Fruit fly (Drosophila melanogaster) whole organism, embryonic: ENCODE data around the gene asp.

Experiments used
- Asciz ChIP-seq: fragments of 200-800 bp; sonication (Bioruptor generic); optimal IDR thresholded peaks from 2 replicates; lab custom pipeline; 2017; ENCODE audit warnings: missing biosample characterization, mild to moderate bottlenecking, missing genetic modification characterization, missing genetic modification reagents
- Atf6 ChIP-seq: fragments of 200-800 bp; sonication (Bioruptor generic); IDR thresholded peaks from 2 replicates; pipeline ENCODE4 v1.3.6; 2022; ENCODE audit warnings: missing biosample characterization, missing genetic modification characterization
- BEAF-32 ChIP-seq: fragments of 200-800 bp; sonication (Bioruptor generic); optimal IDR thresholded peaks from 3 replicates; lab custom pipeline; 2017; ENCODE audit warnings: missing biosample characterization, missing genetic modification characterization, mild to moderate bottlenecking, moderate library complexity, missing genetic modification reagents
- CG10147 ChIP-seq: fragments of 200-800 bp; sonication (Bioruptor generic); optimal IDR thresholded peaks from 2 replicates; lab custom pipeline; 2019; ENCODE audit warnings: missing biosample characterization, mild to moderate bottlenecking, missing genetic modification characterization, moderate library complexity
- CG10274 ChIP-seq: fragments of 200-800 bp; sonication (Bioruptor generic); optimal IDR thresholded peaks from 3 replicates; lab custom pipeline; 2017; ENCODE audit warnings: missing biosample characterization, mild to moderate bottlenecking, missing genetic modification characterization
- CG10959 ChIP-seq: fragments of 200-800 bp; sonication (Bioruptor generic); IDR thresholded peaks from 2 replicates; pipeline ENCODE4 v1.3.6; 2022; ENCODE audit warnings: missing biosample characterization, missing genetic modification characterization
- CG12236 ChIP-seq: fragments of 200-800 bp; sonication (Bioruptor generic); optimal IDR thresholded peaks from 2 replicates; lab custom pipeline; 2016; ENCODE audit warnings: missing biosample characterization, missing genetic modification characterization
- CG1233 ChIP-seq: fragments of 200-800 bp; sonication (Bioruptor generic); optimal IDR thresholded peaks from 4 replicates; lab custom pipeline; 2018; ENCODE audit warnings: missing biosample characterization, mild to moderate bottlenecking, missing genetic modification characterization
- CG12659 ChIP-seq: fragments of 200-800 bp; sonication (Bioruptor generic); optimal IDR thresholded peaks from 3 replicates; lab custom pipeline; 2017; ENCODE audit warnings: mild to moderate bottlenecking, missing biosample characterization, missing genetic modification reagents, missing genetic modification characterization
- CG14014 ChIP-seq: fragments of 200-800 bp; sonication (Bioruptor generic); IDR thresholded peaks from 2 replicates; pipeline ENCODE4 v1.3.6; 2022; ENCODE audit warnings: missing biosample characterization, missing genetic modification characterization
- CG1529 ChIP-seq: fragments of 200-800 bp; sonication (Bioruptor generic); optimal IDR thresholded peaks from 3 replicates; lab custom pipeline; 2018; ENCODE audit warnings: missing biosample characterization, missing genetic modification characterization
- CG17802 ChIP-seq: fragments of 200-800 bp; sonication (Bioruptor generic); optimal IDR thresholded peaks from 2 replicates; lab custom pipeline; 2018; ENCODE audit warnings: missing biosample characterization, mild to moderate bottlenecking, missing genetic modification characterization, moderate library complexity
- CG2875 ChIP-seq: fragments of 200-800 bp; sonication (Bioruptor generic); optimal IDR thresholded peaks from 2 replicates; lab custom pipeline; 2017; ENCODE audit warnings: missing biosample characterization, mild to moderate bottlenecking, missing genetic modification characterization, missing genetic modification reagents
- CG3281 ChIP-seq: fragments of 200-800 bp; sonication (Bioruptor generic); optimal IDR thresholded peaks from 3 replicates; lab custom pipeline; 2017; ENCODE audit warnings: missing biosample characterization, mild to moderate bottlenecking, missing genetic modification characterization
- CG3407 ChIP-seq: fragments of 200-800 bp; sonication (Bioruptor generic); optimal IDR thresholded peaks from 2 replicates; lab custom pipeline; 2018; ENCODE audit warnings: missing biosample characterization, mild to moderate bottlenecking, missing genetic modification characterization
- CG34376 ChIP-seq: fragments of 200-800 bp; sonication (Bioruptor generic); optimal IDR thresholded peaks from 2 replicates; lab custom pipeline; 2018; ENCODE audit warnings: missing biosample characterization, mild to moderate bottlenecking, missing genetic modification characterization
- CG4730 ChIP-seq: fragments of 200-800 bp; sonication (Bioruptor generic); IDR thresholded peaks from 2 replicates; pipeline ENCODE4 v1.3.6; 2022; ENCODE audit warnings: missing biosample characterization, missing genetic modification characterization
- CG4854 ChIP-seq: fragments of 200-800 bp; sonication (Bioruptor generic); optimal IDR thresholded peaks from 2 replicates; lab custom pipeline; 2016; ENCODE audit warnings: missing biosample characterization, missing genetic modification characterization, inconsistent platforms
- CG5180 ChIP-seq: fragments of 200-800 bp; sonication (Bioruptor generic); optimal IDR thresholded peaks from 3 replicates; lab custom pipeline; 2017; ENCODE audit warnings: missing biosample characterization, missing genetic modification characterization, mild to moderate bottlenecking, moderate library complexity, missing genetic modification reagents
- CG6765 ChIP-seq: fragments of 200-800 bp; sonication (Bioruptor generic); optimal IDR thresholded peaks from 3 replicates; lab custom pipeline; 2017; ENCODE audit warnings: missing biosample characterization, mild to moderate bottlenecking, missing genetic modification characterization
- CG6854 ChIP-seq: fragments of 200-800 bp; sonication (Bioruptor generic); optimal IDR thresholded peaks from 3 replicates; lab custom pipeline; 2017; ENCODE audit warnings: missing biosample characterization, mild to moderate bottlenecking, missing genetic modification characterization
- CG9727 ChIP-seq: fragments of 200-800 bp; sonication (Bioruptor generic); optimal IDR thresholded peaks from 3 replicates; lab custom pipeline; 2017; ENCODE audit warnings: missing biosample characterization, mild to moderate bottlenecking, missing genetic modification characterization
- Doc3 ChIP-seq: fragments of 200-800 bp; sonication (Bioruptor generic); IDR thresholded peaks from 3 replicates; pipeline ENCODE4 v1.3.6; 2022; ENCODE audit warnings: missing biosample characterization, missing genetic modification characterization; ENCODE audit not compliant: partially characterized antibody
- Fer1 ChIP-seq: fragments of 200-800 bp; sonication (Bioruptor generic); optimal IDR thresholded peaks from 2 replicates; lab custom pipeline; 2017; ENCODE audit warnings: missing biosample characterization, mild to moderate bottlenecking, missing genetic modification characterization
- HLH54F ChIP-seq: fragments of 200-800 bp; sonication (Bioruptor generic); optimal IDR thresholded peaks from 3 replicates; lab custom pipeline; 2016; ENCODE audit warnings: missing biosample characterization, missing genetic modification characterization
- Jarid2 ChIP-seq: fragments of 200-800 bp; sonication (Bioruptor generic); optimal IDR thresholded peaks from 3 replicates; lab custom pipeline; 2017; ENCODE audit warnings: mild to moderate bottlenecking, missing biosample characterization, missing genetic modification reagents, missing genetic modification characterization
- Nf-YB ChIP-seq: fragments of 200-800 bp; sonication (Bioruptor generic); optimal IDR thresholded peaks from 3 replicates; lab custom pipeline; 2019; ENCODE audit warnings: missing biosample characterization, mild to moderate bottlenecking, missing genetic modification characterization, moderate library complexity
- Usf ChIP-seq: fragments of 200-800 bp; sonication (Bioruptor generic); optimal IDR thresholded peaks from 2 replicates; lab custom pipeline; 2017; ENCODE audit warnings: missing genotype, missing biosample characterization, missing genetic modification characterization
- br ChIP-seq: fragments of >200 bp; optimal IDR thresholded peaks from 2 replicates; lab custom pipeline; 2017
- bsh ChIP-seq, 2 experiments: fragments of 200-800 bp; sonication (Bioruptor generic); optimal IDR thresholded peaks; 2 replicates each; lab custom pipeline; 2017 to 2018; ENCODE audit warnings: mild to moderate bottlenecking in 2 of 2, missing biosample characterization in 2 of 2, missing genetic modification characterization in 2 of 2, moderate library complexity in 1 of 2
- caup ChIP-seq: fragments of 200-800 bp; sonication (Bioruptor generic); optimal IDR thresholded peaks from 3 replicates; lab custom pipeline; 2017; ENCODE audit warnings: missing biosample characterization, mild to moderate bottlenecking, missing genetic modification characterization, moderate library complexity; ENCODE audit not compliant: severe bottlenecking
- chif ChIP-seq, 2 experiments: fragments of 200-800 bp; sonication (Bioruptor generic); optimal IDR thresholded peaks; 3 replicates each; lab custom pipeline; 2016; ENCODE audit warnings: missing biosample characterization in 2 of 2, missing genetic modification characterization in 2 of 2
- ci ChIP-seq: fragments of 200-800 bp; sonication (Bioruptor generic); IDR thresholded peaks from 3 replicates; pipeline ENCODE4 v1.3.6; 2022; ENCODE audit warnings: missing biosample characterization, missing genetic modification characterization
- ewg ChIP-seq: fragments of 200-800 bp; sonication (Bioruptor generic); optimal IDR thresholded peaks from 3 replicates; lab custom pipeline; 2017; ENCODE audit warnings: mild to moderate bottlenecking, missing biosample characterization, missing genetic modification reagents, missing genetic modification characterization
- exex ChIP-seq: fragments of 200-800 bp; sonication (Bioruptor generic); optimal IDR thresholded peaks from 4 replicates; lab custom pipeline; 2018; ENCODE audit warnings: missing biosample characterization, mild to moderate bottlenecking, missing genetic modification characterization, moderate library complexity
- eyg ChIP-seq: fragments of 200-800 bp; sonication (Bioruptor generic); optimal IDR thresholded peaks from 3 replicates; lab custom pipeline; 2016; ENCODE audit warnings: missing biosample characterization, missing genetic modification characterization
- fd3F ChIP-seq: fragments of 200-800 bp; sonication (Bioruptor generic); optimal IDR thresholded peaks from 2 replicates; lab custom pipeline; 2018; ENCODE audit warnings: missing biosample characterization, mild to moderate bottlenecking, missing genetic modification characterization, moderate library complexity
- fu2 ChIP-seq: fragments of 200-800 bp; sonication (Bioruptor generic); optimal IDR thresholded peaks from 2 replicates; lab custom pipeline; 2016; ENCODE audit warnings: missing biosample characterization, missing genetic modification characterization
- kni ChIP-seq: fragments of 200-800 bp; sonication (Bioruptor generic); optimal IDR thresholded peaks from 3 replicates; lab custom pipeline; 2017; ENCODE audit warnings: mild to moderate bottlenecking, missing biosample characterization, missing genetic modification reagents, missing genetic modification characterization
- lola ChIP-seq, 3 experiments: fragments of >200 bp in 2 of 3; fragments of 200-800 bp in 1 of 3; sonication (Bioruptor generic) in 1 of 3; optimal IDR thresholded peaks; 2 replicates each; lab custom pipeline; 2017 to 2019; ENCODE audit warnings: missing biosample characterization in 3 of 3, missing genetic modification characterization in 3 of 3, mild to moderate bottlenecking in 1 of 3, moderate library complexity in 1 of 3
- prd ChIP-seq, 3 experiments: fragments of >200 bp in 2 of 3; fragments of 200-800 bp in 1 of 3; sonication (Bioruptor generic) in 1 of 3; optimal IDR thresholded peaks in 2 of 3; IDR thresholded peaks in 1 of 3; 2 replicates in 2 of 3; 3 replicates in 1 of 3; pipeline versions ENCODE4 v1.3.6 to Lab custom; 2017 to 2022; ENCODE audit warnings: missing biosample characterization in 1 of 3, missing genetic modification characterization in 1 of 3
- row ChIP-seq: fragments of 200-800 bp; sonication (Bioruptor generic); IDR thresholded peaks from 3 replicates; pipeline ENCODE4 v1.3.6; 2022; ENCODE audit warnings: missing biosample characterization, missing genetic modification characterization
- schlank ChIP-seq: fragments of 200-800 bp; sonication (Bioruptor generic); optimal IDR thresholded peaks from 2 replicates; lab custom pipeline; 2018; ENCODE audit warnings: missing biosample characterization, mild to moderate bottlenecking, missing genetic modification characterization
- sd ChIP-seq: fragments of 200-800 bp; sonication (Bioruptor generic); optimal IDR thresholded peaks from 3 replicates; lab custom pipeline; 2018; ENCODE audit warnings: missing biosample characterization, mild to moderate bottlenecking, missing genetic modification characterization, moderate library complexity
- ssp ChIP-seq: fragments of 200-800 bp; sonication (Bioruptor generic); IDR thresholded peaks from 2 replicates; pipeline ENCODE4 v1.3.6; 2022; ENCODE audit warnings: missing biosample characterization, missing genetic modification characterization
- sug ChIP-seq: fragments of 200-800 bp; optimal IDR thresholded peaks from 2 replicates; lab custom pipeline; 2019; ENCODE audit warnings: missing biosample characterization, mild to moderate bottlenecking, missing genetic modification characterization, moderate library complexity
- wek ChIP-seq: fragments of 200-800 bp; sonication (Bioruptor generic); optimal IDR thresholded peaks from 3 replicates; lab custom pipeline; 2018; ENCODE audit warnings: missing biosample characterization, mild to moderate bottlenecking, missing genetic modification characterization, moderate library complexity

The asp gene

DNA sequence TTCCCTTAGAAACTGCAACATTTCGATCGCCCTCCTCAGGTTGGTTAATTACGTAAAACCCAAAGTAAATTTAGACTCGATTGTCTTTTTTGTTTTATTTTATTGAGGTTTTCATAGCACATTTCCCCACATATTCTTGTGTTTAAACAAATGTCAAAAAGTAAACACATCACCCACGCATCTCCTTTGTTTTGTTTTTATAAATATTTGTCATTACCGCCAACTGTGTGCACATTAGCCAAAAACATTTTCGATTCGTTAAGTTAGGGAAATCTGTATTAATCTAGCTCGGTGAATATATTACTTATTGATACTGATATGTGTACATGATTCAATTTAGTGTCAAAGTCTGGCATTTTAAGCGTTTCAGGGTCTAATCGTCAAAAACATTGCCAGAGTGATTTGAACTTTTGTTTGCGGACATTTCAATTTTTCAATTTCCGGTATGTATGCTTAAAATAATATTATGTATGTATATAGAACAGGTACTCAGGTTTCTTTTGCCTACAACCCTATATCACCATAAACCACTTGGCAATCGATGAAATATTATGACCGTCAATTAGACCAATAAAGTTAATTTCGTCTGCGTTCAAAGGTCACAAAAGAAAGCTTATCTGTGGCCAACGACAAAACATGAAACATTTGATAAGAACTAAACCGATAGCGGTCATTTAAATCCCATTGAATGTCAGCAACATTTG, 56.1 kb downstream of the asp start (continued):
- TF ChIP-seq ci (GFP tag; lab: Robert Waterston, UW) (0 out of 3 replicates have a peak, but pooled peaks have one; percentile 37), CG3281 (GFP tag; lab: Kevin White, UChicago) (peak; percentile 74), Jarid2 (GFP tag; lab: Kevin White, UChicago) (no peak), schlank (tag; lab: Kevin White, UChicago) (peak; percentile 43), CG4730 (GFP tag; lab: Robert Waterston, UW) (no peak), wek (GFP tag; lab: Kevin White, UChicago) (peak; percentile 75), CG17802 (tag; lab: Kevin White, UChicago) (no peak), Asciz (GFP tag; lab: Kevin White, UChicago) (peak; percentile 92), ssp (GFP tag; lab: Robert Waterston, UW) (no peak), bsh (GFP tag; optimal IDR thresholded peaks at IDR 0.05; lab: Kevin White, UChicago) (peak in 1 of 2 experiments; percentile 59), HLH54F (GFP tag; lab: Kevin White, UChicago) (no peak), prd (optimal IDR thresholded peaks at IDR 0.05; lab: Kevin White, UChicago) (no peak), prd (GFP tag; IDR thresholded peaks at IDR 0.05; lab: Robert Waterston, UW) (no peak), CG6765 (GFP tag; lab: Kevin White, UChicago) (peak; percentile 69), sug (tag; lab: Kevin White, UChicago) (peak; percentile 44), lola (GFP tag; optimal IDR thresholded peaks at IDR 0.05; lab: Kevin White, UChicago) (peak in 1 of 3 experiments; percentile 2), Nf-YB (GFP tag; lab: Kevin White, UChicago) (peak; percentile 35), Atf6 (GFP tag; lab: Robert Waterston, UW) (peak; percentile 45; the same call in 1 of the 2 replicates), kni (GFP tag; lab: Kevin White, UChicago) (peak; percentile 62), CG1233 (GFP tag; lab: Kevin White, UChicago) (peak; percentile 74), CG5180 (GFP tag; lab: Kevin White, UChicago) (no peak), fu2 (no peak), BEAF-32 (GFP tag; lab: Kevin White, UChicago) (no peak), ewg (GFP tag; lab: Kevin White, UChicago) (no peak), CG9727 (GFP tag; lab: Kevin White, UChicago) (peak; percentile 47), CG2875 (GFP tag; lab: Kevin White, UChicago) (peak; percentile 70), CG1529 (GFP tag; lab: Kevin White, UChicago) (peak; percentile 39), exex (tag; lab: Kevin White, UChicago) (peak; percentile 90), CG3407 (GFP tag; lab: Kevin White, UChicago) (peak; percentile 60), CG10959 (GFP tag; lab: Robert Waterston, UW) (no peak), CG10274 (GFP tag; lab: Kevin White, UChicago) (peak; percentile 25), CG6854 (GFP tag; lab: Kevin White, UChicago) (peak; percentile 48), CG12236 (GFP tag; lab: Kevin White, UChicago) (peak; percentile 41), CG12659 (GFP tag; lab: Kevin White, UChicago) (peak; percentile 38), Usf (GFP tag; lab: Kevin White, UChicago) (no peak), CG10147 (peak; percentile 39), CG14014 (GFP tag; lab: Robert Waterston, UW) (peak; percentile 25; the same call in 1 of the 2 replicates), eyg (peak; percentile 14), Fer1 (GFP tag; lab: Kevin White, UChicago) (peak; percentile 72), br (lab: Kevin White, UChicago) (no peak), sd (peak; percentile 17), fd3F (peak; percentile 61), CG34376 (GFP tag; lab: Kevin White, UChicago) (peak; percentile 83), Doc3 (GFP tag; lab: Robert Waterston, UW) (no peak), caup (GFP tag; lab: Kevin White, UChicago) (peak; percentile 68), CG4854 (GFP tag; lab: Kevin White, UChicago) (peak; percentile 63), row (GFP tag; lab: Robert Waterston, UW) (0 out of 3 replicates have a peak, but pooled peaks have one; percentile 7), chif (GFP tag; optimal IDR thresholded peaks at IDR 0.05; lab: Kevin White, UChicago) (peak in 1 of 2 experiments; percentile 14)
